Fruit fly (Drosophila melanogaster) whole organism, embryonic: ENCODE results near the gene Fancd2.

Experiments used
- CG10462 ChIP-seq: fragments of 200-800 bp; sonication (Bioruptor generic); optimal IDR thresholded peaks from 2 replicates; lab custom pipeline; 2016; ENCODE audit warnings: missing biosample characterization, missing genetic modification characterization
- CG10979 ChIP-seq: fragments of 200-800 bp; sonication (Bioruptor generic); optimal IDR thresholded peaks from 2 replicates; lab custom pipeline; 2018; ENCODE audit warnings: missing biosample characterization, mild to moderate bottlenecking, missing genetic modification characterization, moderate library complexity
- CG11504 ChIP-seq: fragments of 200-800 bp; sonication (Bioruptor generic); optimal IDR thresholded peaks from 3 replicates; lab custom pipeline; 2019; ENCODE audit warnings: missing biosample characterization, mild to moderate bottlenecking, missing genetic modification characterization, moderate library complexity
- CG12236 ChIP-seq: fragments of 200-800 bp; sonication (Bioruptor generic); optimal IDR thresholded peaks from 2 replicates; lab custom pipeline; 2016; ENCODE audit warnings: missing biosample characterization, missing genetic modification characterization
- CG13624 ChIP-seq: fragments of 200-800 bp; sonication (Bioruptor generic); optimal IDR thresholded peaks from 2 replicates; lab custom pipeline; 2016; ENCODE audit warnings: missing biosample characterization, missing genetic modification characterization
- CG13775 ChIP-seq: fragments of 200-800 bp; sonication (Bioruptor generic); optimal IDR thresholded peaks from 3 replicates; lab custom pipeline; 2017; ENCODE audit warnings: missing biosample characterization, mild to moderate bottlenecking, missing genetic modification characterization
- CG14441 ChIP-seq: fragments of 200-800 bp; sonication (Bioruptor generic); IDR thresholded peaks from 2 replicates; pipeline ENCODE4 v1.3.6; 2022; ENCODE audit warnings: missing biosample characterization, missing genetic modification characterization
- CG17186 ChIP-seq: fragments of 200-800 bp; sonication (Bioruptor generic); optimal IDR thresholded peaks from 3 replicates; lab custom pipeline; 2017; ENCODE audit warnings: missing biosample characterization, missing genetic modification reagents, missing genetic modification characterization
- CG2120 ChIP-seq: fragments of 200-800 bp; sonication (Bioruptor generic); optimal IDR thresholded peaks from 3 replicates; lab custom pipeline; 2016; ENCODE audit warnings: missing biosample characterization, missing genetic modification characterization
- CG2875 ChIP-seq: fragments of 200-800 bp; sonication (Bioruptor generic); optimal IDR thresholded peaks from 2 replicates; lab custom pipeline; 2017; ENCODE audit warnings: missing biosample characterization, mild to moderate bottlenecking, missing genetic modification characterization, missing genetic modification reagents
- CG32532 ChIP-seq: fragments of 200-800 bp; sonication (Bioruptor generic); IDR thresholded peaks from 2 replicates; pipeline ENCODE4 v1.3.6; 2022; ENCODE audit warnings: missing biosample characterization, missing genetic modification characterization
- CG34376 ChIP-seq: fragments of 200-800 bp; sonication (Bioruptor generic); optimal IDR thresholded peaks from 2 replicates; lab custom pipeline; 2018; ENCODE audit warnings: missing biosample characterization, mild to moderate bottlenecking, missing genetic modification characterization
- CG8944 ChIP-seq: fragments of 200-800 bp; sonication (Bioruptor generic); optimal IDR thresholded peaks from 3 replicates; lab custom pipeline; 2016; ENCODE audit warnings: missing biosample characterization, missing genetic modification characterization
- CG9817 ChIP-seq: fragments of 200-800 bp; sonication (Bioruptor generic); optimal IDR thresholded peaks from 2 replicates; lab custom pipeline; 2018; ENCODE audit warnings: missing biosample characterization, mild to moderate bottlenecking, missing genetic modification characterization, moderate library complexity
- CHES-1-like ChIP-seq: fragments of 200-800 bp; sonication (Bioruptor generic); optimal IDR thresholded peaks from 2 replicates; lab custom pipeline; 2016; ENCODE audit warnings: missing biosample characterization, missing genetic modification characterization
- D ChIP-seq, 2 experiments: fragments of 200-800 bp in 1 of 2; fragments of >200 bp in 1 of 2; sonication (Bioruptor generic) in 1 of 2; optimal IDR thresholded peaks; 2 replicates in 1 of 2; 3 replicates in 1 of 2; lab custom pipeline; 2017; ENCODE audit warnings: mild to moderate bottlenecking in 1 of 2, missing biosample characterization in 1 of 2, missing genetic modification characterization in 1 of 2, missing genetic modification reagents in 1 of 2
- D19A ChIP-seq: fragments of 200-800 bp; optimal IDR thresholded peaks from 3 replicates; lab custom pipeline; 2019; ENCODE audit warnings: missing biosample characterization, mild to moderate bottlenecking, missing genetic modification characterization, moderate library complexity
- D19B ChIP-seq: fragments of 200-800 bp; sonication (Bioruptor generic); optimal IDR thresholded peaks from 2 replicates; lab custom pipeline; 2017; ENCODE audit warnings: missing biosample characterization, mild to moderate bottlenecking, missing genetic modification characterization
- Eip74EF ChIP-seq, 2 experiments: fragments of 200-800 bp in 1 of 2; fragments of >200 bp in 1 of 2; sonication (Bioruptor generic) in 1 of 2; optimal IDR thresholded peaks; 2 replicates each; lab custom pipeline; 2017 to 2019; ENCODE audit warnings: missing biosample characterization in 2 of 2, missing genetic modification characterization in 2 of 2, mild to moderate bottlenecking in 1 of 2, moderate library complexity in 1 of 2
- Hmr ChIP-seq: fragments of 200-800 bp; sonication (Bioruptor generic); optimal IDR thresholded peaks from 3 replicates; lab custom pipeline; 2017; ENCODE audit warnings: mild to moderate bottlenecking, missing biosample characterization, missing genetic modification reagents, missing genetic modification characterization
- Hr51 ChIP-seq, 2 experiments: fragments of 200-800 bp; sonication (Bioruptor generic); optimal IDR thresholded peaks; 2 replicates in 1 of 2; 3 replicates in 1 of 2; lab custom pipeline; 2016 to 2018; ENCODE audit warnings: missing biosample characterization in 2 of 2, missing genetic modification characterization in 2 of 2, mild to moderate bottlenecking in 1 of 2, moderate library complexity in 1 of 2
- Lhr ChIP-seq: fragments of 200-800 bp; sonication (Bioruptor generic); optimal IDR thresholded peaks from 3 replicates; lab custom pipeline; 2017; ENCODE audit warnings: mild to moderate bottlenecking, missing biosample characterization, missing genetic modification reagents, missing genetic modification characterization
- Med ChIP-seq: fragments of 200-800 bp; sonication (Bioruptor generic); peaks from one replicate; lab custom pipeline; 2016; ENCODE audit warnings: missing biosample characterization, missing genetic modification characterization, mild to moderate bottlenecking, inconsistent platforms, moderate library complexity
- Nf-YB ChIP-seq: fragments of 200-800 bp; sonication (Bioruptor generic); optimal IDR thresholded peaks from 3 replicates; lab custom pipeline; 2019; ENCODE audit warnings: missing biosample characterization, mild to moderate bottlenecking, missing genetic modification characterization, moderate library complexity
- Ravus ChIP-seq: fragments of 200-800 bp; sonication (Bioruptor generic); IDR thresholded peaks from 2 replicates; pipeline ENCODE4 v1.3.6; 2022; ENCODE audit warnings: missing biosample characterization, missing genetic modification characterization
- Sin3A ChIP-seq: fragments of >200 bp; optimal IDR thresholded peaks from 2 replicates; lab custom pipeline; 2018
- Stat92E ChIP-seq, 3 experiments: fragments of >200 bp in 2 of 3; fragments of 200-800 bp in 1 of 3; sonication (Bioruptor generic) in 1 of 3; optimal IDR thresholded peaks; 2 replicates each; lab custom pipeline; 2017 to 2019; ENCODE audit warnings: missing biosample characterization in 3 of 3, missing genetic modification characterization in 3 of 3, mild to moderate bottlenecking in 1 of 3, moderate library complexity in 1 of 3
- TFAM ChIP-seq: fragments of 200-800 bp; sonication (Bioruptor generic); optimal IDR thresholded peaks from 2 replicates; lab custom pipeline; 2017; ENCODE audit warnings: missing biosample characterization, missing genetic modification characterization, inconsistent platforms
- Trl ChIP-seq, 3 experiments: fragments of >200 bp in 2 of 3; fragments of 200-800 bp in 1 of 3; sonication (Bioruptor generic) in 1 of 3; optimal IDR thresholded peaks; 2 replicates in 1 of 3; 3 replicates in 2 of 3; lab custom pipeline; 2016 to 2017; ENCODE audit warnings: missing biosample characterization in 1 of 3, missing genetic modification characterization in 1 of 3
- abd-A ChIP-seq: fragments of 200-800 bp; sonication (Bioruptor generic); optimal IDR thresholded peaks from 3 replicates; lab custom pipeline; 2019; ENCODE audit warnings: missing biosample characterization, mild to moderate bottlenecking, missing genetic modification characterization, moderate library complexity
- ac ChIP-seq: fragments of 200-800 bp; sonication (Bioruptor generic); optimal IDR thresholded peaks from 3 replicates; lab custom pipeline; 2017; ENCODE audit warnings: missing biosample characterization, mild to moderate bottlenecking, missing genetic modification characterization
- bowl ChIP-seq: fragments of 200-800 bp; sonication (Bioruptor generic); IDR thresholded peaks from 2 replicates; pipeline ENCODE4 v1.3.6; 2022; ENCODE audit warnings: missing biosample characterization, missing genetic modification characterization
- cg ChIP-seq: fragments of 200-800 bp; sonication (Bioruptor generic); optimal IDR thresholded peaks from 3 replicates; lab custom pipeline; 2019; ENCODE audit warnings: missing biosample characterization, mild to moderate bottlenecking, missing genetic modification characterization, moderate library complexity
- chn ChIP-seq: fragments of 200-800 bp; sonication (Bioruptor generic); optimal IDR thresholded peaks from 2 replicates; lab custom pipeline; 2016; ENCODE audit warnings: missing biosample characterization, missing genetic modification characterization
- ci ChIP-seq: fragments of 200-800 bp; sonication (Bioruptor generic); IDR thresholded peaks from 3 replicates; pipeline ENCODE4 v1.3.6; 2022; ENCODE audit warnings: missing biosample characterization, missing genetic modification characterization
- crp ChIP-seq, 2 experiments: fragments of 200-800 bp; sonication (Bioruptor generic); optimal IDR thresholded peaks; 2 replicates in 1 of 2; 3 replicates in 1 of 2; lab custom pipeline; 2017; ENCODE audit warnings: missing biosample characterization in 2 of 2, missing genetic modification characterization in 2 of 2, mild to moderate bottlenecking in 1 of 2, moderate library complexity in 1 of 2
- cwo ChIP-seq: fragments of 200-800 bp; sonication (Bioruptor generic); optimal IDR thresholded peaks from 3 replicates; lab custom pipeline; 2017; ENCODE audit warnings: missing biosample characterization, missing genetic modification characterization, mild to moderate bottlenecking, moderate library complexity, missing genetic modification reagents
- dpn ChIP-seq, 2 experiments: fragments of 200-800 bp; sonication (Bioruptor generic); optimal IDR thresholded peaks; 3 replicates each; lab custom pipeline; 2016; ENCODE audit warnings: missing biosample characterization in 2 of 2, missing genetic modification characterization in 2 of 2
- dysf ChIP-seq: fragments of 200-800 bp; sonication (Bioruptor generic); IDR thresholded peaks from 3 replicates; pipeline ENCODE4 v1.3.6; 2022; ENCODE audit warnings: missing biosample characterization, missing genetic modification characterization
- her ChIP-seq: fragments of 200-800 bp; sonication (Bioruptor generic); optimal IDR thresholded peaks from 2 replicates; lab custom pipeline; 2016; ENCODE audit warnings: missing biosample characterization, missing genetic modification characterization
- mirr ChIP-seq: fragments of 200-800 bp; sonication (Bioruptor generic); optimal IDR thresholded peaks from 3 replicates; lab custom pipeline; 2018; ENCODE audit warnings: missing biosample characterization, mild to moderate bottlenecking, missing genetic modification characterization
- nau ChIP-seq: fragments of 200-800 bp; sonication (Bioruptor generic); optimal IDR thresholded peaks from 3 replicates; lab custom pipeline; 2017; ENCODE audit warnings: missing biosample characterization, mild to moderate bottlenecking, missing genetic modification characterization, missing genetic modification reagents
- otp ChIP-seq: fragments of 200-800 bp; sonication (Bioruptor generic); IDR thresholded peaks from 3 replicates; pipeline ENCODE4, ENCODE4 v1.3.6; 2022; ENCODE audit warnings: missing biosample characterization, missing genetic modification characterization
- sens ChIP-seq: fragments of 200-800 bp; sonication (Bioruptor generic); peaks from one replicate; lab custom pipeline; 2016; ENCODE audit warnings: missing biosample characterization, missing genetic modification characterization
- stwl ChIP-seq: fragments of 200-800 bp; sonication (Bioruptor generic); optimal IDR thresholded peaks from 3 replicates; lab custom pipeline; 2018; ENCODE audit warnings: missing biosample characterization, mild to moderate bottlenecking, missing genetic modification characterization, moderate library complexity
- sug ChIP-seq: fragments of 200-800 bp; optimal IDR thresholded peaks from 2 replicates; lab custom pipeline; 2019; ENCODE audit warnings: missing biosample characterization, mild to moderate bottlenecking, missing genetic modification characterization, moderate library complexity

The Fancd2 gene

dm6 chr3R:20832689-20833524 lies 16.9 kb upstream of the Fancd2 start, which contains the start of gene Synd (continued):
- peak; percentile 25 for TF ChIP-seq D19B
- no peak for TF ChIP-seq CG10462 (GFP tag; lab: Kevin White, UChicago)
- TF ChIP-seq D (optimal IDR thresholded peaks at IDR 0.05; lab: Kevin White, UChicago): no peak
- TF ChIP-seq D (GFP tag; optimal IDR thresholded peaks at IDR 0.05; lab: Kevin White, UChicago): peak; percentile 43
- TF ChIP-seq CG13624 (GFP tag; lab: Kevin White, UChicago): peak; percentile 24
- peak; percentile 96 for TF ChIP-seq cg (GFP tag; lab: Kevin White, UChicago)
- TF ChIP-seq CG9817: no peak
- peak; percentile 38 for TF ChIP-seq Hmr (GFP tag; lab: Kevin White, UChicago)
- peak; percentile 40 for TF ChIP-seq stwl (tag; lab: Kevin White, UChicago)
- peak; percentile 10 for TF ChIP-seq Lhr (GFP tag; lab: Kevin White, UChicago)
- peak; percentile 53 for TF ChIP-seq CG2120 (GFP tag; lab: Kevin White, UChicago)
- TF ChIP-seq bowl (GFP tag; lab: Robert Waterston, UW): no peak
- TF ChIP-seq Stat92E (GFP tag; optimal IDR thresholded peaks at IDR 0.05; lab: Kevin White, UChicago): peak in 1 of 3 experiments; percentile 40
- TF ChIP-seq CHES-1-like (GFP tag; lab: Kevin White, UChicago): peak; percentile 25
- no peak for TF ChIP-seq ac
- TF ChIP-seq CG32532 (GFP tag; lab: Robert Waterston, UW): peak; percentile 24; the same call in 1 of the 2 replicates
- TF ChIP-seq crp (GFP tag; optimal IDR thresholded peaks at IDR 0.05; lab: Kevin White, UChicago): peak in 1 of 2 experiments; percentile 64
- no peak for TF ChIP-seq TFAM
- peak; percentile 23 for TF ChIP-seq her (GFP tag; lab: Kevin White, UChicago)
- peak; percentile 1 for TF ChIP-seq nau
- TF ChIP-seq CG34376 (GFP tag; lab: Kevin White, UChicago): peak; percentile 82
- TF ChIP-seq otp (GFP tag; lab: Robert Waterston, UW): 0 out of 3 replicates have a peak, but pooled peaks have one; percentile 15
- no peak for TF ChIP-seq CG8944
- peak; percentile 27 for TF ChIP-seq mirr
- TF ChIP-seq Nf-YB (GFP tag; lab: Kevin White, UChicago): peak; percentile 15
- no peak for TF ChIP-seq CG17186 (GFP tag; lab: Kevin White, UChicago)
- TF ChIP-seq sug: peak; percentile 18
- TF ChIP-seq CG14441 (GFP tag; lab: Robert Waterston, UW): peak; percentile 44; the same call in 1 of the 2 replicates
- peak; percentile 29 for TF ChIP-seq abd-A (tag; lab: Kevin White, UChicago)
- peak; percentile 35 for TF ChIP-seq cwo (GFP tag; lab: Kevin White, UChicago)
- TF ChIP-seq chn (GFP tag; lab: Kevin White, UChicago): no peak
- TF ChIP-seq ci (GFP tag; lab: Robert Waterston, UW): 0 out of 3 replicates have a peak, but pooled peaks have one; percentile 40
- peak in 1 of 2 experiments; percentile 6 for TF ChIP-seq Trl (optimal IDR thresholded peaks at IDR 0.05; lab: Kevin White, UChicago)
- TF ChIP-seq Trl (GFP tag; optimal IDR thresholded peaks at IDR 0.05; lab: Kevin White, UChicago): no peak
- no peak for TF ChIP-seq CG2875
- TF ChIP-seq D19A (tag; lab: Kevin White, UChicago): peak; percentile 22
- TF ChIP-seq dpn (GFP tag; optimal IDR thresholded peaks at IDR 0.05; lab: Kevin White, UChicago): peak in 1 of 2 experiments; percentile 49
- TF ChIP-seq CG10979 (tag; lab: Kevin White, UChicago): peak; percentile 6
- TF ChIP-seq Eip74EF (GFP tag; optimal IDR thresholded peaks at IDR 0.05; lab: Kevin White, UChicago): peak in 1 of 2 experiments; percentile 31
- TF ChIP-seq CG13775 (GFP tag; lab: Kevin White, UChicago): no peak
- peak in 1 of 2 experiments; percentile 9 for TF ChIP-seq Hr51 (GFP tag; optimal IDR thresholded peaks at IDR 0.05; lab: Kevin White, UChicago)
- TF ChIP-seq CG11504 (tag; lab: Kevin White, UChicago): peak; percentile 34
- no peak for TF ChIP-seq Ravus (GFP tag; lab: Robert Waterston, UW)
- TF ChIP-seq sens: peak; percentile 69
- peak; percentile 23 for TF ChIP-seq Sin3A
- TF ChIP-seq CG12236 (GFP tag; lab: Kevin White, UChicago): no peak
- TF ChIP-seq dysf: peak; percentile 35; the same call in 1 of the 3 replicates
- TF ChIP-seq Med (GFP tag; lab: Kevin White, UChicago): peak; percentile 81
